Fruit fly (Drosophila melanogaster): ENCODE results near the gene CG7183.

The CG7183 gene

DNA sequence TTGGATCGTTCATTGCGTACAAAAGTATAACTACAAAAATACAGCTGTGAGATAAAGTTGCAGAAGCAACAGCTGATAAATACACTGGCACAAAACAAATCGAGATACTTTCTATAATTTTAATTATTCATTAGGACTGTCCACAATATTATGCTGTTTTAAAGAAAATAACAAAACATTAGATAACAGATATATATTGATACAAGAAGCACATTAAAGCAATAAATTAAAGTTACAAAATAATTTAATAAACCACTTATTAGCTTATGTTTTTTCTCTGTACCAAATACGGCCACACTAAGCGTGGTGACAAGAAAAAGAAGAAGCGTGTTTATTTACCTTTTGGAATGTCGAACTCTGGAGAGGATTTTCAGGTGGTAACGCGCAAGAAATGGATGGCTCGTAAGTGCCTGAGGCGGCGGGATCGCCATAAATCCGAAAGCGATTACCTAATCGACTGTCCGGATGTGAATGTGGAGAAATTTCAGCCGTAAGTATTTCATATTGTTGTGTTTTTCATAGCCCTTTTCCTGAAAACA, at the start of gene CG7183, which contains the start of gene CG7988:
CG7183 (minus strand) TSS at position 489 of the 539 bp plus-strand sequence.
CG7988 (plus strand) TSS at position 316 of the 539 bp plus-strand sequence.
- TF ChIP-seq rn (GFP tag; IDR thresholded peaks at IDR 0.05) (peak; percentile 98), EcR (GFP tag; optimal IDR thresholded peaks at IDR 0.05) (no peak), fd96Ca (GFP tag; IDR thresholded peaks at IDR 0.05) (no peak), CG10348 (GFP tag; IDR thresholded peaks at IDR 0.05) (peak; percentile 93), Pif1A (GFP tag; optimal IDR thresholded peaks at IDR 0.05) (peak; percentile 94), CG32121 (GFP tag; IDR thresholded peaks at IDR 0.05) (peak; percentile 98), D1 (tag; optimal IDR thresholded peaks at IDR 0.05) (no peak), CG9948 (tag; optimal IDR thresholded peaks at IDR 0.05) (peak; percentile 99), CG13204 (GFP tag; optimal IDR thresholded peaks at IDR 0.05) (no peak), CG12605 (GFP tag; IDR thresholded peaks at IDR 0.05) (peak; percentile 98), CG17806 (tag; optimal IDR thresholded peaks at IDR 0.05) (peak; percentile 98), CG8301 (tag; optimal IDR thresholded peaks at IDR 0.05) (peak; percentile 97), Pif1B (GFP tag; optimal IDR thresholded peaks at IDR 0.05) (peak; percentile 90), CG4496 (GFP tag; IDR thresholded peaks at IDR 0.05) (peak; percentile 98), Snoo (tag; optimal IDR thresholded peaks at IDR 0.05) (peak; percentile 98), gl (tag; optimal IDR thresholded peaks at IDR 0.05) (peak; percentile 91), CG14655 (GFP tag; optimal IDR thresholded peaks at IDR 0.05) (peak; percentile 96), CG8159 (tag; optimal IDR thresholded peaks at IDR 0.05) (peak; percentile 99), Ets98B (GFP tag; IDR thresholded peaks at IDR 0.05) (peak; percentile 96), CG34367 (tag; optimal IDR thresholded peaks at IDR 0.05) (peak; percentile 98), CG15710 (tag; optimal IDR thresholded peaks at IDR 0.05) (peak; percentile 99)

DNA sequence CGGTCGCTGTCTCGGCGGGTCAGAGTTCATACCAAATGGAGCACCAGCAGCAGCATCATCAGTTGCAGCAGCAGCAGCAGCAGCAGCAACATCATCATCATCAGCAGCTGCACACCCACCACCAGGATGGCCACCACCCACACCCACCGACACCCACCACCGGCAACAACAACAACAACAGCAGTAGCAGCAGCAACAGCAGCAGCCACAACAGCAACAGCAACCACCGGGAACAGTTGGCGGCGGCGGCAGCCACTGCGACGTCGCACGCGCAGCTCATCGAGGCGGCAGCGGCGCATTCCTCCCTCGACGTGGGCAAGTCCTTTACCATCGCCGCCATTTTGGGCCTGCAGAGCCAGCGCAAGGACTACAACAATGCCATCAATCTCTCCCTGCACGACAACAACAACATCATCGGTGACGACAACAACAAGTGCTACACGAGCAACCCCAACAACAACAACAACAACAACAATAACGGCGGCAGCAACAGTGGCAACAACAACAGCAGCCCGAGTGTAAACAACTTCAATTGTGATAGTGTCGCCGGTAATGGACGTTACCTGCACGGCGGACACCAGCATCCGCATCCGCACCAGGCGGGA, 49.3 kb upstream of the CG7183 start:
- no peak for TF ChIP-seq fd96Ca (GFP tag; IDR thresholded peaks at IDR 0.05)
- no peak for TF ChIP-seq CG12605 (GFP tag; IDR thresholded peaks at IDR 0.05)
- no peak for TF ChIP-seq CG15710 (tag; optimal IDR thresholded peaks at IDR 0.05)
- no peak for TF ChIP-seq CG8159 (tag; optimal IDR thresholded peaks at IDR 0.05)
- no peak for TF ChIP-seq CG4496 (GFP tag; IDR thresholded peaks at IDR 0.05)
- TF ChIP-seq Pif1B (GFP tag; optimal IDR thresholded peaks at IDR 0.05): no peak
- TF ChIP-seq CG9948 (tag; optimal IDR thresholded peaks at IDR 0.05): no peak
- TF ChIP-seq CG34367 (tag; optimal IDR thresholded peaks at IDR 0.05): no peak
- no peak for TF ChIP-seq CG32121 (GFP tag; IDR thresholded peaks at IDR 0.05)
- no peak for TF ChIP-seq Pif1A (GFP tag; optimal IDR thresholded peaks at IDR 0.05)
- TF ChIP-seq CG14655 (GFP tag; optimal IDR thresholded peaks at IDR 0.05): no peak
- no peak for TF ChIP-seq CG8301 (tag; optimal IDR thresholded peaks at IDR 0.05)
- TF ChIP-seq Ets98B (GFP tag; IDR thresholded peaks at IDR 0.05): no peak

DNA sequence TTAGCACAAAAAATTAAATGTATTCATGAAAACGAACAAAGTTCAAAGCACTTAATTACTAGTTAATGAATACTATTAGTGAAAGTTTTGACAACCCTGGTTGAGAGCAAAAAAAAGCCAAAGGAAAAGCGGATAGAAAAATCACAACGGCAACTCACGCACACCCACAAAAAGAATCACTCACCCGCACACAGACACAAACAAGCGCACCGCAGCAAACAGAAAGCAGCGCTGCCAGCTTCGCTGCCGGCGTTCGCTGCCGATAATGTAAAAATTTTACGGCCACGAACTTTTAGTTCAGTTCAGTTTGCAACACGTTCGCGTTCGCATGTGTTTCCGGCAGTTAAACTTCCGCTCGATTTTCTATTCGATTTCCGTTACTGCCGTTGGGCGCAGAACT, 47.0 kb upstream of the CG7183 start, which contains the start of gene CG18599:
CG18599 (plus strand) TSS at position 301 of the 400 bp plus-strand sequence.
- TF ChIP-seq Snoo (tag; optimal IDR thresholded peaks at IDR 0.05): no peak
- no peak for TF ChIP-seq gl (tag; optimal IDR thresholded peaks at IDR 0.05)
- no peak for TF ChIP-seq CG14655 (GFP tag; optimal IDR thresholded peaks at IDR 0.05)
- TF ChIP-seq CG8159 (tag; optimal IDR thresholded peaks at IDR 0.05): no peak
- TF ChIP-seq Ets98B (GFP tag; IDR thresholded peaks at IDR 0.05): no peak
- TF ChIP-seq CG12605 (GFP tag; IDR thresholded peaks at IDR 0.05): no peak
- TF ChIP-seq CG34367 (tag; optimal IDR thresholded peaks at IDR 0.05): no peak
- no peak for TF ChIP-seq Pif1B (GFP tag; optimal IDR thresholded peaks at IDR 0.05)
- no peak for TF ChIP-seq CG8301 (tag; optimal IDR thresholded peaks at IDR 0.05)
- TF ChIP-seq Pif1A (GFP tag; optimal IDR thresholded peaks at IDR 0.05): no peak

DNA sequence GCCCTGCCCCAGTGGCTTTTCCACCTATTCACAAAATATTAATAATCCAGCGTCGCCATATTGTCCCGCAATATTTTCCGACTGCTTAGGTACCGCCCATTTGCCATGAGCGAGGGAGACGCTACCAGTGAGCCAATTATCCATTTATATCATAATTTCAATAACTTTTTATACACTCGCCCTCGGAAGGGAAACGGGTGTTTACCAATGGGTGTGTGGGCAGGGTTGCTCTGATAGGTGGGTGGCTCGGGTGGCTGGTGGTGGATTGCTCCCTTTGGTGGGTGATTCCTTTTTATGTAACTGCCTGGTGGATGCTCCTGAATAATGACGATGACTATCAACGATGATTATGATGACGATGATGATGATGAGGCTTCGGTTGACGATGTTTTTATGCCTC, 46.2 kb upstream of the CG7183 start:
- TF ChIP-seq CG4496 (GFP tag; IDR thresholded peaks at IDR 0.05) (no peak), EcR (GFP tag; optimal IDR thresholded peaks at IDR 0.05) (no peak), D1 (tag; optimal IDR thresholded peaks at IDR 0.05) (no peak), CG14655 (GFP tag; optimal IDR thresholded peaks at IDR 0.05) (no peak), CG12605 (GFP tag; IDR thresholded peaks at IDR 0.05) (no peak), rn (GFP tag; IDR thresholded peaks at IDR 0.05) (no peak), Ets98B (GFP tag; IDR thresholded peaks at IDR 0.05) (no peak)

DNA sequence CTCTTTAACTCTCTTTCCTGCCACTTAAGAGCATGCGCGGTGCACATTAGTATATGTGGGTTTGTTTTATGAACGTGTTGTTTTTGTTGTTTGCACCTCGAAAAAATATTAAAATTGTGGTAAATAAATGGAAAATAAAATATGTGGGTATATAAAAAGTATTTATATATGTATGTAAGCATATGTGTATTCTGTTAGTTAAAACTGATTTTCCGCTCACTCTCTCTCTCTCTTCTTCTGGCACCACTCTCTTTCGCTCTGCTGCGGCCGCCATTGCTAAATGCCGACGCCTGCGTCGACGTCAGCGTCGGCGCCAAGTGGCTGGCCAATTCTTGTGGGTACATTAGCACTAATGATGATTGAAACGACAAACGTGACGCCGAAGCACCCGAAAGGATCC, 44.8 kb upstream of the CG7183 start:
- TF ChIP-seq D1 (tag; optimal IDR thresholded peaks at IDR 0.05): no peak
- TF ChIP-seq CG10348 (GFP tag; IDR thresholded peaks at IDR 0.05): no peak
- TF ChIP-seq Snoo (tag; optimal IDR thresholded peaks at IDR 0.05): no peak
- TF ChIP-seq CG14655 (GFP tag; optimal IDR thresholded peaks at IDR 0.05): no peak
- TF ChIP-seq fd96Ca (GFP tag; IDR thresholded peaks at IDR 0.05): no peak
- no peak for TF ChIP-seq CG32121 (GFP tag; IDR thresholded peaks at IDR 0.05)
- TF ChIP-seq rn (GFP tag; IDR thresholded peaks at IDR 0.05): no peak

DNA sequence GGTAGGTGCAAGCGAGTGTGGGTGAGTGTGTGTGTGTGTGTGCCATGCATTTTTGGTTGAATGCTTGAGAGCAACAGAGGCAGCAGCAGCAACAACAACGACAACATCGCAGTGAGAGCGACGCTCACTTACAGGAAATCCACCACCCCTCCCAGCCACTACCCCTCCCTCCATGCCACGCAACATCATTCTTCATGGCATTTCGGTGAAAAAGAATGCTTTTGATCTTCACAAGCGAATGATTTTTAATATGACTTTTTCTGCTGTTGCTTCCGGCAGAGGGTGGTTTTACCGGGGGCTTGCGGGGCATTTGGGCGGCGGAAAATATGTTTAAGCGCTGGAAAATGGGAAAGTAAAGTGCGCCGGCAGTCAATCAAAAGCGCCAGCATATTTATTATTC, 41.1 kb upstream of the CG7183 start:
- TF ChIP-seq EcR (GFP tag; optimal IDR thresholded peaks at IDR 0.05): no peak
- no peak for TF ChIP-seq CG14655 (GFP tag; optimal IDR thresholded peaks at IDR 0.05)
- TF ChIP-seq gl (tag; optimal IDR thresholded peaks at IDR 0.05): no peak
- no peak for TF ChIP-seq CG15710 (tag; optimal IDR thresholded peaks at IDR 0.05)
- no peak for TF ChIP-seq Pif1A (GFP tag; optimal IDR thresholded peaks at IDR 0.05)
- TF ChIP-seq CG12605 (GFP tag; IDR thresholded peaks at IDR 0.05): no peak
- no peak for TF ChIP-seq CG9948 (tag; optimal IDR thresholded peaks at IDR 0.05)
- no peak for TF ChIP-seq D1 (tag; optimal IDR thresholded peaks at IDR 0.05)
- no peak for TF ChIP-seq rn (GFP tag; IDR thresholded peaks at IDR 0.05)
- TF ChIP-seq Pif1B (GFP tag; optimal IDR thresholded peaks at IDR 0.05): no peak
- no peak for TF ChIP-seq CG8301 (tag; optimal IDR thresholded peaks at IDR 0.05)
- no peak for TF ChIP-seq CG17806 (tag; optimal IDR thresholded peaks at IDR 0.05)
- TF ChIP-seq CG8159 (tag; optimal IDR thresholded peaks at IDR 0.05): no peak
